Worm (Caenorhabditis elegans) whole organism, late embryonic: ENCODE results near the gene hda-10.
A peak's percentile ranks its signal among the peaks of the same experiment; 100 is the strongest.

ENCODE experiments used
- F13H6.1 ChIP-seq: sonication (generic microtip); optimal IDR thresholded peaks from 2 replicates; lab custom pipeline; 2016; ENCODE audit warnings: missing genetic modification characterization, missing compliant biosample characterization
- ceh-18 ChIP-seq: sonication (generic microtip); optimal IDR thresholded peaks from 2 replicates; lab custom pipeline; 2016; ENCODE audit warnings: missing genetic modification characterization, missing compliant biosample characterization
- ceh-19 ChIP-seq: fragments of 200-800 bp; sonication (Bioruptor generic); optimal IDR thresholded peaks from 2 replicates; lab custom pipeline; 2018; ENCODE audit warnings: mild to moderate bottlenecking, missing genetic modification characterization, missing compliant biosample characterization
- ceh-22 ChIP-seq: sonication (generic microtip); optimal IDR thresholded peaks from 2 replicates; lab custom pipeline; 2017; ENCODE audit warnings: missing biosample characterization, missing genetic modification characterization
- ceh-24 ChIP-seq: sonication (generic microtip); optimal IDR thresholded peaks from 2 replicates; lab custom pipeline; 2016; ENCODE audit warnings: mild to moderate bottlenecking, missing genetic modification characterization, missing compliant biosample characterization
- ceh-31 ChIP-seq: sonication (generic microtip); optimal IDR thresholded peaks from 2 replicates; lab custom pipeline; 2016; ENCODE audit warnings: missing genetic modification characterization, missing compliant biosample characterization
- ceh-34 ChIP-seq: sonication (generic microtip); optimal IDR thresholded peaks from 2 replicates; lab custom pipeline; 2016; ENCODE audit warnings: mild to moderate bottlenecking, missing genetic modification characterization, missing compliant biosample characterization
- ceh-6 ChIP-seq: fragments of 200-800 bp; sonication (Bioruptor generic); optimal IDR thresholded peaks from 2 replicates; lab custom pipeline; 2018; ENCODE audit warnings: mild to moderate bottlenecking, missing genetic modification characterization, missing compliant biosample characterization
- dmd-4 ChIP-seq: sonication (generic microtip); optimal IDR thresholded peaks from 2 replicates; lab custom pipeline; 2016; ENCODE audit warnings: borderline replicate concordance, missing genetic modification characterization, missing compliant biosample characterization
- dve-1 ChIP-seq: sonication (generic microtip); optimal IDR thresholded peaks from 2 replicates; lab custom pipeline; 2017; ENCODE audit warnings: antibody characterized with exemption, mild to moderate bottlenecking, missing genetic modification characterization, missing compliant biosample characterization
- elt-2 ChIP-seq: sonication (generic microtip); optimal IDR thresholded peaks from 2 replicates; lab custom pipeline; 2016; ENCODE audit warnings: missing genetic modification reagents, missing genetic modification characterization, missing compliant biosample characterization
- elt-4 ChIP-seq: sonication (generic microtip); optimal IDR thresholded peaks from 2 replicates; lab custom pipeline; 2016; ENCODE audit warnings: missing genetic modification characterization, missing compliant biosample characterization
- eyg-1 ChIP-seq: sonication (generic microtip); optimal IDR thresholded peaks from 2 replicates; lab custom pipeline; 2016; ENCODE audit warnings: missing genotype, missing genetic modification characterization, missing compliant biosample characterization
- fax-1 ChIP-seq: sonication (generic microtip); optimal IDR thresholded peaks from 2 replicates; lab custom pipeline; 2016; ENCODE audit warnings: missing genotype, missing genetic modification characterization, missing compliant biosample characterization
- hlh-6 ChIP-seq: sonication (generic microtip); optimal IDR thresholded peaks from 2 replicates; lab custom pipeline; 2016; ENCODE audit warnings: missing genotype, missing genetic modification characterization, missing compliant biosample characterization
- lim-6 ChIP-seq: sonication (generic microtip); optimal IDR thresholded peaks from 2 replicates; lab custom pipeline; 2016; ENCODE audit warnings: missing genetic modification characterization, missing compliant biosample characterization
- lin-11 ChIP-seq: fragments of 200-800 bp; sonication (Bioruptor generic); optimal IDR thresholded peaks from 2 replicates; lab custom pipeline; 2018; ENCODE audit warnings: mild to moderate bottlenecking, missing genetic modification characterization, missing compliant biosample characterization
- nfya-1 ChIP-seq: sonication (generic microtip); optimal IDR thresholded peaks from 2 replicates; lab custom pipeline; 2017; ENCODE audit warnings: missing genetic modification characterization, mild to moderate bottlenecking, missing compliant biosample characterization, antibody characterized with exemption, moderate library complexity
- npax-4 ChIP-seq: sonication (generic microtip); optimal IDR thresholded peaks from 2 replicates; lab custom pipeline; 2016; ENCODE audit warnings: missing genetic modification characterization, missing compliant biosample characterization
- odd-2 ChIP-seq: sonication (generic microtip); optimal IDR thresholded peaks from 2 replicates; lab custom pipeline; 2017; ENCODE audit warnings: antibody characterized with exemption, mild to moderate bottlenecking, missing genetic modification characterization, missing compliant biosample characterization
- pat-9 ChIP-seq: fragments of 200-800 bp; sonication (Bioruptor generic); optimal IDR thresholded peaks from 2 replicates; lab custom pipeline; 2018; ENCODE audit warnings: mild to moderate bottlenecking, missing genetic modification characterization, moderate library complexity, missing compliant biosample characterization
- pqm-1 ChIP-seq: sonication (generic microtip); optimal IDR thresholded peaks from 2 replicates; lab custom pipeline; 2016; ENCODE audit warnings: missing genetic modification characterization, missing compliant biosample characterization
- sox-4 ChIP-seq: sonication (generic microtip); optimal IDR thresholded peaks from 2 replicates; lab custom pipeline; 2017; ENCODE audit warnings: mild to moderate bottlenecking, missing genetic modification characterization, inconsistent platforms, missing compliant biosample characterization
- tbx-2 ChIP-seq: sonication (generic microtip); optimal IDR thresholded peaks from 2 replicates; lab custom pipeline; 2016; ENCODE audit warnings: missing genetic modification characterization, missing compliant biosample characterization
- ttx-3 ChIP-seq: sonication (generic microtip); optimal IDR thresholded peaks from 2 replicates; lab custom pipeline; 2016; ENCODE audit warnings: missing genetic modification reagents, missing genetic modification characterization, missing compliant biosample characterization
- unc-42 ChIP-seq: sonication (generic microtip); optimal IDR thresholded peaks from 2 replicates; lab custom pipeline; 2016; ENCODE audit warnings: missing genotype, missing genetic modification characterization, missing compliant biosample characterization
- zip-5 ChIP-seq: sonication (generic microtip); optimal IDR thresholded peaks from 2 replicates; lab custom pipeline; 2016; ENCODE audit warnings: missing genetic modification characterization, missing compliant biosample characterization

Gene hda-10

ce11 chrII:13846018-13846417, 36.5 kb upstream of the hda-10 start:
- TF ChIP-seq elt-2 (tag; lab: Kevin White, UChicago) (peak; percentile 4), hlh-6 (no peak)

- no peak for TF ChIP-seq ceh-24
- TF ChIP-seq unc-42: no peak
- TF ChIP-seq, all 69 proteins: peak for 0
These were observed 35.1 kb upstream of the hda-10 start for ce11 chrII:13847366-13847765.

ce11 chrII:13852004-13852403, 30.5 kb upstream of the hda-10 start, which contains the start of gene F08G2.8:
Gene F08G2.8, plus strand, starts transcription at chrII:13852304.
- TF ChIP-seq lin-11 (tag; lab: Kevin White, UChicago) (no peak), odd-2 (no peak), ceh-31 (tag; lab: Kevin White, UChicago) (no peak), npax-4 (tag; lab: Kevin White, UChicago) (no peak), ceh-34 (no peak), ceh-22 (tag; lab: Kevin White, UChicago) (no peak), tbx-2 (tag; lab: Kevin White, UChicago) (no peak), sox-4 (tag; lab: Kevin White, UChicago) (no peak), pat-9 (tag; lab: Kevin White, UChicago) (no peak), dmd-4 (tag; lab: Kevin White, UChicago) (no peak), ceh-6 (GFP tag; lab: Kevin White, UChicago) (no peak), pqm-1 (tag; lab: Kevin White, UChicago) (no peak), ttx-3 (tag; lab: Kevin White, UChicago) (no peak), elt-4 (tag; lab: Kevin White, UChicago) (no peak)

- peak; percentile 30 for TF ChIP-seq elt-2 (tag; lab: Kevin White, UChicago)
These were observed 29.8 kb upstream of the hda-10 start for ce11 chrII:13852532-13853199.

DNA sequence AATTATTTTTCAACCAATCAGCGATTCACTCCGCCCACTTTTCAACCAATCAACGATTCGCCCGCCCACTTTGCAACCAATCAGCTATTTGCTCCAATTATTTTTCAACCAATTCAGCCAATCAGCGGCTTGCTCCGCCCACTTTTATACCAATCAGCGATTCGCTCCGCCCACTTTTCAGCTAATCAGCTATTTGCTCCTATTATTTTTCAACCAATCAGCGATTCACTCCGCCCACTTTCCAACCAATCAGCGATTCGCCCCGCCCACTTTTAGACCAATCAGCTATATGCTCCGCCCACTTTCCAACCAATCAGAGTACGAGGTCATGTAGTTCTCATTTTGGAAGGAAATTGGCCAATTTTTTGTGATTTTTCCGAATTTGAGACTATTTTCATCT, 27.2 kb upstream of the hda-10 start:
- no peak for TF ChIP-seq ceh-19
- TF ChIP-seq nfya-1 (tag; lab: Kevin White, UChicago): peak; percentile 95
- TF ChIP-seq eyg-1 (tag; lab: Kevin White, UChicago): no peak

ce11 chrII:13858352-13858751, 24.2 kb upstream of the hda-10 start:
- TF ChIP-seq lim-6 (tag; lab: Kevin White, UChicago): no peak
- TF ChIP-seq ceh-18 (tag; lab: Kevin White, UChicago): no peak
- TF ChIP-seq F13H6.1 (tag; lab: Kevin White, UChicago): no peak
- no peak for TF ChIP-seq odd-2
- TF ChIP-seq elt-2 (tag; lab: Kevin White, UChicago): no peak
- TF ChIP-seq fax-1 (tag; lab: Kevin White, UChicago): no peak

DNA sequence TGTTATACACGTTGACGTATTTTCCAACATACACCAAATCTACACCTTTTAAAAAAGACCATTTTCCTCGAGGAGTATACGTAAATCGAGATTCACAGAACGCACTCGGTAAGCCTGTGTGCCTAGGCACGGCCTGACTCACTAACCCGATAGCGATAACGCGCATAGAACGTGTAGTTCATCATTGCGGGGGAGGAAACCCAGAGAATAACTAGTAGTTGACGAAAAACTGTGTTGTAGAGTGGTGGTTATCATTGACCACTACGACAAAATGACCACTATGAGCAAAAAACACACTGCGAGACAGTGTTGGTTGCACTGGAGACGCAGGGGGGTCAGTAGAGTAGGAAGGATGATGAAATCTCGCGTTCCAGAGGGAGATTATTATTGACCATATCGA, 22.7 kb upstream of the hda-10 start:
- no peak for TF ChIP-seq dve-1 (tag; lab: Kevin White, UChicago)
- no peak for TF ChIP-seq zip-5
- TF ChIP-seq elt-2 (tag; lab: Kevin White, UChicago): peak; percentile 52

ce11 chrII:13860900-13861299, 21.6 kb upstream of the hda-10 start:
- no peak for TF ChIP-seq lin-11 (tag; lab: Kevin White, UChicago)
- peak; percentile 25 for TF ChIP-seq elt-2 (tag; lab: Kevin White, UChicago)
